Worm (Caenorhabditis elegans) whole organism, L4 larva: Measurements from ENCODE around the gene C15H9.3.

ENCODE experiments used
- D1046.2 ChIP-seq: fragments of 200-800 bp; sonication (Bioruptor generic); IDR thresholded peaks from 2 replicates; pipeline ENCODE4 v1.3.6; 2022; ENCODE audit warnings: missing genetic modification characterization, missing compliant biosample characterization
- F37D6.2 ChIP-seq: sonication (generic microtip); optimal IDR thresholded peaks from 2 replicates; lab custom pipeline; 2016; ENCODE audit warnings: mild to moderate bottlenecking, missing genetic modification characterization, missing compliant biosample characterization
- F44E2.7 ChIP-seq: fragments of 200-800 bp; sonication (Bioruptor generic); IDR thresholded peaks from 2 replicates; pipeline ENCODE4 v2.1.2; 2022; ENCODE audit warnings: missing genetic modification characterization, missing compliant biosample characterization
- T20F7.1 ChIP-seq: fragments of 200-800 bp; sonication (Bioruptor generic); optimal IDR thresholded peaks from 2 replicates; lab custom pipeline; 2018; ENCODE audit warnings: mild to moderate bottlenecking, missing genetic modification characterization, missing compliant biosample characterization
- Y5F2A.4 ChIP-seq: fragments of 200-800 bp; sonication (Bioruptor generic); optimal IDR thresholded peaks from 2 replicates; lab custom pipeline; 2018; ENCODE audit warnings: mild to moderate bottlenecking, missing genetic modification characterization, missing compliant biosample characterization
- Y75B8A.6 ChIP-seq: fragments of 200-800 bp; sonication (Bioruptor generic); IDR thresholded peaks from 2 replicates; pipeline ENCODE4 v1.3.6; 2022; ENCODE audit warnings: missing genetic modification reagents, missing genetic modification characterization, missing compliant biosample characterization
- ZK337.2 ChIP-seq: fragments of 200-800 bp; sonication (Bioruptor generic); IDR thresholded peaks from 2 replicates; pipeline ENCODE4 v1.3.6; 2022; ENCODE audit warnings: missing genetic modification reagents, missing genetic modification characterization, missing compliant biosample characterization
- ceh-28 ChIP-seq: fragments of 150-350 bp; optimal IDR thresholded peaks from 2 replicates; lab custom pipeline; 2014; ENCODE audit warnings: missing biosample characterization, missing genetic modification reagents, missing genetic modification characterization
- ceh-32 ChIP-seq: sonication (generic microtip); optimal IDR thresholded peaks from 2 replicates; lab custom pipeline; 2016; ENCODE audit warnings: mild to moderate bottlenecking, missing genetic modification characterization, missing compliant biosample characterization; ENCODE audit not compliant: poor library complexity
- ceh-62 ChIP-seq: sonication (generic microtip); optimal IDR thresholded peaks from 2 replicates; lab custom pipeline; 2017; ENCODE audit warnings: missing biosample characterization, missing genetic modification characterization
- ceh-82 ChIP-seq: sonication (generic microtip); optimal IDR thresholded peaks from 2 replicates; lab custom pipeline; 2017; ENCODE audit warnings: missing biosample characterization, missing genetic modification characterization
- ces-1 ChIP-seq: fragments of 150-350 bp; sonication (generic microtip); optimal IDR thresholded peaks from 4 replicates; lab custom pipeline; 2014; ENCODE audit warnings: missing biosample characterization, missing genetic modification reagents, missing genetic modification characterization
- cey-2 ChIP-seq: sonication (generic microtip); optimal IDR thresholded peaks from 3 replicates; lab custom pipeline; 2017; ENCODE audit warnings: missing genetic modification characterization, mild to moderate bottlenecking, missing compliant biosample characterization, antibody characterized with exemption, borderline replicate concordance; ENCODE audit not compliant: insufficient read depth
- ctbp-1 ChIP-seq: fragments of 200-800 bp; sonication (Bioruptor generic); IDR thresholded peaks from 2 replicates; pipeline ENCODE4 v1.3.6; 2022; ENCODE audit warnings: missing genetic modification reagents, missing genetic modification characterization, missing compliant biosample characterization
- daf-16 ChIP-seq, 3 experiments: sonication (generic microtip); optimal IDR thresholded peaks; 2 replicates each; lab custom pipeline; 2016 to 2017; ENCODE audit warnings: missing genetic modification characterization in 3 of 3, missing genetic modification reagents in 3 of 3, mild to moderate bottlenecking in 2 of 3, missing compliant biosample characterization in 2 of 3, missing biosample characterization in 1 of 3, moderate library complexity in 1 of 3
- daf-8 ChIP-seq: fragments of 200-800 bp; sonication (Bioruptor generic); IDR thresholded peaks from 2 replicates; pipeline ENCODE4 v1.3.6; 2022; ENCODE audit warnings: missing genetic modification characterization, missing compliant biosample characterization
- dmd-6 ChIP-seq: fragments of 200-800 bp; sonication (Bioruptor generic); IDR thresholded peaks from 2 replicates; pipeline ENCODE4 v1.3.6; 2022; ENCODE audit warnings: missing genetic modification reagents, missing genetic modification characterization, missing compliant biosample characterization
- dmd-8 ChIP-seq: fragments of 200-800 bp; sonication (Bioruptor generic); IDR thresholded peaks from 2 replicates; pipeline ENCODE4 v1.3.6; 2022; ENCODE audit warnings: missing genetic modification characterization, missing compliant biosample characterization
- duxl-1 ChIP-seq: sonication (generic microtip); optimal IDR thresholded peaks from 2 replicates; lab custom pipeline; 2016; ENCODE audit warnings: mild to moderate bottlenecking, missing genetic modification characterization, moderate library complexity, missing compliant biosample characterization; ENCODE audit not compliant: poor library complexity
- egl-27 ChIP-seq: sonication (generic microtip); optimal IDR thresholded peaks from 3 replicates; lab custom pipeline; 2017; ENCODE audit warnings: missing biosample characterization, missing genetic modification reagents, missing genetic modification characterization
- egl-43 ChIP-seq: fragments of 200-800 bp; sonication (Bioruptor generic); IDR thresholded peaks from 2 replicates; pipeline ENCODE4 v1.3.6; 2022; ENCODE audit warnings: missing genetic modification reagents, missing genetic modification characterization, missing compliant biosample characterization
- fos-1 ChIP-seq: fragments of 150-350 bp; optimal IDR thresholded peaks from 2 replicates; lab custom pipeline; 2014; ENCODE audit warnings: missing biosample characterization, missing genetic modification characterization
- hlh-11 ChIP-seq: fragments of 200-800 bp; sonication (Bioruptor generic); optimal IDR thresholded peaks from 2 replicates; lab custom pipeline; 2018; ENCODE audit warnings: mild to moderate bottlenecking, missing genetic modification characterization, missing compliant biosample characterization
- hlh-30 ChIP-seq: sonication (generic microtip); optimal IDR thresholded peaks from 2 replicates; lab custom pipeline; 2017; ENCODE audit warnings: antibody characterized with exemption, mild to moderate bottlenecking, missing genetic modification characterization, missing compliant biosample characterization; ENCODE audit not compliant: insufficient read depth
- jun-1 ChIP-seq: fragments of 150-350 bp; optimal IDR thresholded peaks from 2 replicates; lab custom pipeline; 2014; ENCODE audit warnings: missing biosample characterization, missing genetic modification reagents, missing genetic modification characterization
- lim-7 ChIP-seq: fragments of 200-800 bp; sonication (Bioruptor generic); IDR thresholded peaks from 2 replicates; pipeline ENCODE4 v1.3.6; 2022; ENCODE audit warnings: missing genetic modification characterization, missing compliant biosample characterization
- lin-29 ChIP-seq: fragments of 200-800 bp; sonication (Bioruptor generic); IDR thresholded peaks from 2 replicates; pipeline ENCODE4 v1.3.6; 2022; ENCODE audit warnings: missing genetic modification reagents, missing genetic modification characterization, missing compliant biosample characterization
- lir-3 ChIP-seq: sonication (generic microtip); optimal IDR thresholded peaks from 2 replicates; lab custom pipeline; 2016; ENCODE audit warnings: mild to moderate bottlenecking, missing genetic modification characterization, missing compliant biosample characterization
- lsy-2 ChIP-seq, 2 experiments: fragments of 150-350 bp in 1 of 2; sonication (generic microtip) in 1 of 2; optimal IDR thresholded peaks; 2 replicates each; lab custom pipeline; 2014 to 2017; ENCODE audit warnings: missing biosample characterization in 2 of 2, missing genetic modification characterization in 2 of 2
- madf-5 ChIP-seq, 2 experiments: fragments of 200-800 bp; sonication (Bioruptor generic); IDR thresholded peaks; 2 replicates each; pipeline ENCODE4 v1.3.6; 2022; ENCODE audit warnings: missing compliant biosample characterization in 2 of 2, missing genetic modification characterization in 2 of 2
- mdl-1 ChIP-seq, 2 experiments: fragments of 150-350 bp in 1 of 2; sonication (generic microtip) in 1 of 2; optimal IDR thresholded peaks; 2 replicates each; lab custom pipeline; 2014 to 2017; ENCODE audit warnings: missing biosample characterization in 2 of 2, missing genetic modification characterization in 2 of 2
- mep-1 ChIP-seq: fragments of 150-350 bp; sonication (generic microtip); optimal IDR thresholded peaks from 3 replicates; lab custom pipeline; 2014; ENCODE audit warnings: missing biosample characterization, missing genetic modification characterization
- mxl-2 ChIP-seq: fragments of 200-800 bp; sonication (Bioruptor generic); conservative IDR thresholded peaks from 2 replicates; pipeline ENCODE4 v1.3.6; 2022; ENCODE audit warnings: missing genetic modification reagents, missing genetic modification characterization, missing compliant biosample characterization
- mxl-3 ChIP-seq: fragments of 200-800 bp; sonication (Bioruptor generic); optimal IDR thresholded peaks from 2 replicates; lab custom pipeline; 2018; ENCODE audit warnings: mild to moderate bottlenecking, missing genetic modification characterization, missing compliant biosample characterization
- nhr-10 ChIP-seq: fragments of 150-350 bp; optimal IDR thresholded peaks from 2 replicates; lab custom pipeline; 2014; ENCODE audit warnings: missing biosample characterization, missing genetic modification characterization
- nhr-102 ChIP-seq: sonication (generic microtip); optimal IDR thresholded peaks from 2 replicates; lab custom pipeline; 2016; ENCODE audit warnings: mild to moderate bottlenecking, missing genetic modification characterization, moderate library complexity, missing compliant biosample characterization
- nhr-11 ChIP-seq: fragments of 150-350 bp; optimal IDR thresholded peaks from 2 replicates; lab custom pipeline; 2014; ENCODE audit warnings: missing biosample characterization, missing genetic modification characterization
- nhr-28 ChIP-seq: fragments of 150-350 bp; optimal IDR thresholded peaks from 2 replicates; lab custom pipeline; 2014; ENCODE audit warnings: missing biosample characterization, missing genetic modification characterization
- nhr-76 ChIP-seq: fragments of 150-350 bp; optimal IDR thresholded peaks from 2 replicates; lab custom pipeline; 2014; ENCODE audit warnings: missing biosample characterization, missing genetic modification characterization
- rbr-2 ChIP-seq: sonication (generic microtip); optimal IDR thresholded peaks from 2 replicates; lab custom pipeline; 2016; ENCODE audit warnings: missing genotype, missing genetic modification characterization, missing compliant biosample characterization
- saeg-2 ChIP-seq: fragments of 200-800 bp; sonication (Bioruptor generic); IDR thresholded peaks from 2 replicates; pipeline ENCODE4 v1.3.6; 2022; ENCODE audit warnings: missing genetic modification reagents, missing genetic modification characterization, missing compliant biosample characterization
- sdz-12 ChIP-seq: fragments of 200-800 bp; sonication (Bioruptor generic); optimal IDR thresholded peaks from 2 replicates; lab custom pipeline; 2018; ENCODE audit warnings: mild to moderate bottlenecking, missing genetic modification characterization, missing compliant biosample characterization
- set-16 ChIP-seq: fragments of 200-800 bp; sonication (Bioruptor generic); IDR thresholded peaks from 2 replicates; pipeline ENCODE4 v1.3.6; 2022; ENCODE audit warnings: missing genetic modification reagents, missing genetic modification characterization, missing compliant biosample characterization
- unc-130 ChIP-seq: sonication (generic microtip); optimal IDR thresholded peaks from 2 replicates; lab custom pipeline; 2016; ENCODE audit warnings: missing genetic modification reagents, missing genetic modification characterization, missing compliant biosample characterization
- unc-39 ChIP-seq: sonication (generic microtip); optimal IDR thresholded peaks from 2 replicates; lab custom pipeline; 2017; ENCODE audit warnings: missing biosample characterization, missing genetic modification characterization
- unc-62 ChIP-seq, 3 experiments: fragments of 150-350 bp in 1 of 3; sonication (generic microtip); optimal IDR thresholded peaks in 2 of 3; peaks in 1 of 3; 1 replicate in 1 of 3; 2 replicates in 2 of 3; lab custom pipeline; 2014 to 2017; ENCODE audit warnings: missing biosample characterization in 3 of 3, missing genetic modification characterization in 3 of 3, missing genetic modification reagents in 3 of 3, missing genotype in 1 of 3
- vab-7 ChIP-seq: fragments of 200-800 bp; sonication (Bioruptor generic); IDR thresholded peaks from 2 replicates; pipeline ENCODE4 v1.3.6; 2022; ENCODE audit warnings: missing genetic modification reagents, missing genetic modification characterization, missing compliant biosample characterization
- zag-1 ChIP-seq: fragments of 150-350 bp; optimal IDR thresholded peaks from 2 replicates; lab custom pipeline; 2014; ENCODE audit warnings: missing biosample characterization, missing genetic modification characterization
- zfp-2 ChIP-seq: sonication (generic microtip); optimal IDR thresholded peaks from 2 replicates; lab custom pipeline; 2016; ENCODE audit warnings: mild to moderate bottlenecking, missing genetic modification characterization, missing compliant biosample characterization

C15H9.3 gene

ce11 chrX:6091967-6092366, 23.6 kb upstream of the C15H9.3 start, which contains the start of gene hsp-3 (continued):
- peak; percentile 29 for TF ChIP-seq fos-1
- TF ChIP-seq unc-62 (GFP tag; optimal IDR thresholded peaks at IDR 0.05 in 1 of 2; lab: Kevin White, UChicago), result peak; percentile 7 to 97
- TF ChIP-seq unc-62 (tag; optimal IDR thresholded peaks at IDR 0.05; lab: Kevin White, UChicago), result no peak
- TF ChIP-seq hlh-11 (tag; lab: Kevin White, UChicago), result peak; percentile 99
- TF ChIP-seq dmd-6 (GFP tag; lab: Robert Waterston, UW), result peak; percentile 99
- TF ChIP-seq Y5F2A.4 (GFP tag; lab: Kevin White, UChicago), result peak; percentile 43
- peak; percentile 96 for TF ChIP-seq egl-43 (GFP tag; lab: Robert Waterston, UW)
- peak; percentile 79 for TF ChIP-seq daf-8
- TF ChIP-seq rbr-2 (tag; lab: Kevin White, UChicago), result peak; percentile 97
- TF ChIP-seq vab-7, result peak; percentile 83
- peak; percentile 63 for TF ChIP-seq lir-3
- peak; percentile 100 for TF ChIP-seq set-16 (GFP tag; lab: Robert Waterston, UW)
- TF ChIP-seq mdl-1 (tag; optimal IDR thresholded peaks at IDR 0.05; lab: Kevin White, UChicago), result peak in 1 of 2 experiments; percentile 87
- no peak for TF ChIP-seq dmd-8 (GFP tag; lab: Robert Waterston, UW)
- TF ChIP-seq duxl-1 (tag; lab: Kevin White, UChicago), result peak; percentile 86
- TF ChIP-seq ceh-28 (tag; lab: Kevin White, UChicago), result peak; percentile 2
- TF ChIP-seq cey-2 (tag; lab: Kevin White, UChicago), result no peak
- peak; percentile 83 for TF ChIP-seq lin-29 (GFP tag; lab: Robert Waterston, UW)
- no peak for TF ChIP-seq egl-27 (tag; lab: Kevin White, UChicago)
- TF ChIP-seq unc-130, result peak; percentile 6
- peak; percentile 90 for TF ChIP-seq T20F7.1 (GFP tag; lab: Kevin White, UChicago)
- TF ChIP-seq nhr-28 (tag; lab: Kevin White, UChicago), result peak; percentile 92
- TF ChIP-seq lsy-2 (tag; optimal IDR thresholded peaks at IDR 0.05; lab: Kevin White, UChicago), result peak; percentile 90 to 96
- peak; percentile 41 for TF ChIP-seq ceh-32
- no peak for TF ChIP-seq ceh-62 (tag; lab: Kevin White, UChicago)
- 0 out of 4 replicates have a peak, but pooled peaks of 1 of the 2 experiments have one; percentile 28 for TF ChIP-seq madf-5 (GFP tag; IDR thresholded peaks at IDR 0.05; lab: Robert Waterston, UW)
- no peak for TF ChIP-seq ceh-82
- no peak for TF ChIP-seq nhr-76
- peak; percentile 92 for TF ChIP-seq jun-1 (tag; lab: Kevin White, UChicago)
- peak; percentile 94 for TF ChIP-seq nhr-11 (tag; lab: Kevin White, UChicago)
- no peak for TF ChIP-seq unc-39 (tag; lab: Kevin White, UChicago)
- TF ChIP-seq mxl-2 (GFP tag; lab: Robert Waterston, UW), result peak; percentile 67
- peak; percentile 95 for TF ChIP-seq D1046.2
- TF ChIP-seq ctbp-1 (GFP tag; lab: Robert Waterston, UW), result peak; percentile 95
- TF ChIP-seq mep-1 (tag; lab: Kevin White, UChicago), result peak; percentile 97
- peak; percentile 66 for TF ChIP-seq sdz-12 (GFP tag; lab: Kevin White, UChicago)
- TF ChIP-seq daf-16 (GFP tag; optimal IDR thresholded peaks at IDR 0.05; lab: Kevin White, UChicago), result peak; percentile 69 to 91
- peak; percentile 79 for TF ChIP-seq daf-16 (tag; optimal IDR thresholded peaks at IDR 0.05; lab: Kevin White, UChicago)
- TF ChIP-seq nhr-102 (tag; lab: Kevin White, UChicago), result peak; percentile 95
- 0 out of 2 replicates have a peak, but pooled peaks have one; percentile 42 for TF ChIP-seq F44E2.7 (GFP tag; lab: Robert Waterston, UW)
- TF ChIP-seq zag-1 (tag; lab: Kevin White, UChicago), result peak; percentile 27
- TF ChIP-seq zfp-2, result peak; percentile 74
- peak; percentile 96 for TF ChIP-seq saeg-2 (GFP tag; lab: Robert Waterston, UW)
- TF ChIP-seq Y75B8A.6 (GFP tag; lab: Robert Waterston, UW), result peak; percentile 56; the same call in 1 of the 2 replicates
- TF ChIP-seq ces-1 (GFP tag; lab: Kevin White, UChicago), result no peak
- no peak for TF ChIP-seq ZK337.2
- TF ChIP-seq F37D6.2 (tag; lab: Kevin White, UChicago), result peak; percentile 92
- peak; percentile 66 for TF ChIP-seq nhr-10
- 0 out of 2 replicates have a peak, but pooled peaks have one; percentile 50 for TF ChIP-seq lim-7 (GFP tag; lab: Robert Waterston, UW)
- TF ChIP-seq mxl-3 (GFP tag; lab: Kevin White, UChicago), result peak; percentile 95
- TF ChIP-seq hlh-30, result peak; percentile 95
